Worm (Caenorhabditis elegans) whole organism, early embryonic: ENCODE results near the gene D1086.9.

ENCODE experiments used
- B0310.2 ChIP-seq: sonication (generic microtip); optimal IDR thresholded peaks from 2 replicates; lab custom pipeline; 2016; ENCODE audit warnings: mild to moderate bottlenecking, missing genetic modification characterization, missing compliant biosample characterization
- F13C5.2 ChIP-seq: sonication (generic microtip); optimal IDR thresholded peaks from 2 replicates; lab custom pipeline; 2017; ENCODE audit warnings: mild to moderate bottlenecking, missing genetic modification characterization, inconsistent platforms, missing compliant biosample characterization
- aly-1 ChIP-seq: sonication (generic microtip); optimal IDR thresholded peaks from 2 replicates; lab custom pipeline; 2016; ENCODE audit warnings: missing genetic modification characterization, missing compliant biosample characterization
- ama-1 ChIP-seq: fragments of 150-350 bp; optimal IDR thresholded peaks from 2 replicates; lab custom pipeline; 2014
- ceh-13 ChIP-seq: fragments of 200-800 bp; sonication (Bioruptor generic); optimal IDR thresholded peaks from 2 replicates; lab custom pipeline; 2018; ENCODE audit warnings: mild to moderate bottlenecking, missing genetic modification characterization, missing compliant biosample characterization
- ceh-36 ChIP-seq: sonication (generic microtip); optimal IDR thresholded peaks from 2 replicates; lab custom pipeline; 2016; ENCODE audit warnings: missing genetic modification characterization, inconsistent platforms, missing compliant biosample characterization
- ets-7 ChIP-seq: sonication (generic microtip); optimal IDR thresholded peaks from 2 replicates; lab custom pipeline; 2016; ENCODE audit warnings: missing genotype, missing genetic modification characterization, missing compliant biosample characterization
- flt-1 ChIP-seq: fragments of 200-800 bp; sonication (Bioruptor generic); IDR thresholded peaks from 2 replicates; pipeline ENCODE4 v1.3.6; 2022; ENCODE audit warnings: missing genetic modification characterization, missing compliant biosample characterization
- hmbx-1 ChIP-seq: sonication (generic microtip); optimal IDR thresholded peaks from 2 replicates; lab custom pipeline; 2016; ENCODE audit warnings: mild to moderate bottlenecking, missing genetic modification characterization, missing compliant biosample characterization
- hmg-4 ChIP-seq: fragments of 200-800 bp; sonication (Bioruptor generic); optimal IDR thresholded peaks from 2 replicates; lab custom pipeline; 2018; ENCODE audit warnings: mild to moderate bottlenecking, missing genetic modification characterization, missing compliant biosample characterization
- hnd-1 ChIP-seq: sonication (generic microtip); optimal IDR thresholded peaks from 2 replicates; lab custom pipeline; 2016; ENCODE audit warnings: missing genetic modification characterization, missing compliant biosample characterization
- pes-1 ChIP-seq: fragments of 200-800 bp; sonication (Bioruptor generic); IDR thresholded peaks from 2 replicates; pipeline ENCODE4 v1.3.6; 2022; ENCODE audit warnings: missing genetic modification reagents, missing genetic modification characterization, missing compliant biosample characterization
- scrt-1 ChIP-seq: fragments of 200-800 bp; sonication (Bioruptor generic); IDR thresholded peaks from 2 replicates; pipeline ENCODE4 v1.3.6; 2022; ENCODE audit warnings: missing genetic modification characterization, missing compliant biosample characterization
- sea-1 ChIP-seq: fragments of 200-800 bp; sonication (Bioruptor generic); conservative IDR thresholded peaks from 2 replicates; pipeline ENCODE4 v1.3.6; 2022; ENCODE audit warnings: missing genetic modification characterization, missing compliant biosample characterization
- tbx-11 ChIP-seq: fragments of 200-800 bp; sonication (Bioruptor generic); IDR thresholded peaks from 2 replicates; pipeline ENCODE4 v1.3.6; 2022; ENCODE audit warnings: missing genetic modification characterization, missing compliant biosample characterization
- tbx-37 ChIP-seq: fragments of 200-800 bp; sonication (Bioruptor generic); conservative IDR thresholded peaks from 2 replicates; pipeline ENCODE4 v1.3.6; 2022; ENCODE audit warnings: missing genetic modification reagents, missing genetic modification characterization, missing compliant biosample characterization
- tra-4 ChIP-seq: sonication (generic microtip); optimal IDR thresholded peaks from 2 replicates; lab custom pipeline; 2017; ENCODE audit warnings: missing genetic modification characterization, missing compliant biosample characterization

The D1086.9 gene

DNA sequence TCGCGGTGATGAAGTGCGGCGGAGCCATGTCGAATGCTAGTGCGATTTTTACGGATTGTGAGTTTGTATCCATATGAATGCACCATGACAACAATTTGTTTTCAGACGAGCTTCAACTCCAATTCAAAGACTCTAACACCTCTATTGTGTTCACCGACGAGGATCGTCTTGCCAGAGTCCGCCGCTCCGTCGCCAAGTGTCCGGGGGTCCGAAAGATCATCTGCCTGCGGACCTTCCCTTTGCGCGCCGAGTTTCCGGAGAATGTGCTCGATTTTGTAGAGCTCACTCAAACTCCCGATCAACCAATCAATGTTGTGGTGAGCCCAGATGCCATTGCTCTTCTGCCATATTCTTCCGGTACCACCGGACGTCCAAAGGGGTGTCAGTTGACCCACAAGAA is 43.0 kb downstream of the D1086.9 start:
- TF ChIP-seq tra-4 (tag; lab: Kevin White, UChicago): no peak

DNA sequence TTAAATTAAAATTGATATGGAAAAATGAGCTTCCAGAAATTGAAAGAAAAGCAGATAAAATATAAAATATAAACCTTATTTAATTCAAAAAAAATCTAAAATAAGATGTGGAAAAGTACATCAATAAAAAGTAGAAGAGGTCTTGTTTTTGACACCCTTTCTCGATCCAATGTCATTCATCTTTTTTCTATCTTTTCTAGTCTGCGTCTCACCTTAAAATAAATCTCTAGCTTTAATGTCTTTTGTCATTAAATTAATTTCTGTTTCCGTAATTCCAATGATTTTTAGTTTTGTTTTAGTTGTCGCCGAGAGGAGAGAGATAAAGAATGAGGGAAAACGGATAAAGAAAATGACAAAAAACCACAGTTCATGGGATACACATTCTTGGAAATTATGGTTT is 45.1 kb downstream of the D1086.9 start:
- TF ChIP-seq sea-1 (no peak), ets-7 (tag; lab: Kevin White, UChicago) (no peak), hmbx-1 (tag; lab: Kevin White, UChicago) (no peak), pes-1 (no peak), tbx-11 (GFP tag; lab: Robert Waterston, UW) (no peak), ceh-13 (GFP tag; lab: Kevin White, UChicago) (no peak)

DNA sequence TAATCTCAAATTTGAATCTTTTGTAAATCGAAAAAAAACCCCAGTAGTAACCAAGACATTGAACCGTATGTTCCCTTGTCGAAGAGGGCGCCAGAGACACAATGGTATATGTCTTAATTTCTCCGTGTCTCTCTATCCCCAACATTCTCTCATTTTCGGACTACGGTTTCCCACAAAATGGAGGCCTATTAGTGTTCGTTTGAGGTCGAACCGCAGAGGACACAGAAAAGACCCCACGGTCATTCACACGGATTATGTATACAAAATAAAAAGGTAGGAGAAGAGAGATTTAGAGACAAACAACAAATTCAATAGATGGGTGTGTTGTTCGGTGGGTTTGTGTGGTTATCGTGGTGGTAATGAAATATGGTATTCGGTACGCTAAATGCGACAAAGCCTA is 46.9 kb downstream of the D1086.9 start:
- no peak for TF ChIP-seq tra-4 (tag; lab: Kevin White, UChicago)
- TF ChIP-seq hmg-4 (GFP tag; lab: Kevin White, UChicago): no peak
- TF ChIP-seq B0310.2 (tag; lab: Kevin White, UChicago): no peak
- TF ChIP-seq aly-1 (tag; lab: Kevin White, UChicago): no peak
- no peak for TF ChIP-seq hmbx-1 (tag; lab: Kevin White, UChicago)
- TF ChIP-seq ceh-13 (GFP tag; lab: Kevin White, UChicago): no peak
- no peak for TF ChIP-seq flt-1
- TF ChIP-seq sea-1: no peak
- no peak for TF ChIP-seq F13C5.2 (tag; lab: Kevin White, UChicago)
- TF ChIP-seq pes-1: no peak
- TF ChIP-seq scrt-1: no peak
- no peak for TF ChIP-seq ets-7 (tag; lab: Kevin White, UChicago)
- TF ChIP-seq ama-1 (lab: Kevin White, UChicago): no peak
- no peak for TF ChIP-seq hnd-1 (tag; lab: Kevin White, UChicago)
- TF ChIP-seq ceh-36 (tag; lab: Kevin White, UChicago): no peak
- TF ChIP-seq tbx-11 (GFP tag; lab: Robert Waterston, UW): no peak
- TF ChIP-seq tbx-37 (GFP tag; lab: Robert Waterston, UW): no peak

DNA sequence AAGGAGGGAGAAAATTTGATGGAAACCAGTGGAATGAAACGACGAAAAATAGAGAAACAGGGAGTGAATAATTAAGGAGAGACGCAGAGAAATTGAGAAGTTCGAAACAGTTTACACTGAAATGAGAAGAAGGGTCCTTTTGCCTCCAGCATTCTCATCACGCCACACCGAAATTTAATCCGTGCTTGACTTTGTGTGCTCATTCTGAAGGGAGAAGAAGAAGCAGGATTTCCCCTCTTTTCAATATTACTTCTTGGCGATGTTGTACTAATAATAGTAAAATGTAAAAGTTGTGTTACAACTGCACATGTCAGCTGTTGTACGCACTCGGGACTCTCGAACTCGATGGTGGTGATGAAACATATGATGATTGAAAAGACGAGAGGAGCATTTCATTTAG is 49.5 kb downstream of the D1086.9 start:
- no peak for TF ChIP-seq pes-1
- no peak for TF ChIP-seq F13C5.2 (tag; lab: Kevin White, UChicago)
- TF ChIP-seq flt-1: no peak
- TF ChIP-seq ama-1 (lab: Kevin White, UChicago): no peak
- no peak for TF ChIP-seq hmbx-1 (tag; lab: Kevin White, UChicago)
- TF ChIP-seq hmg-4 (GFP tag; lab: Kevin White, UChicago): no peak
- no peak for TF ChIP-seq scrt-1
- TF ChIP-seq tbx-37 (GFP tag; lab: Robert Waterston, UW): no peak
- TF ChIP-seq hnd-1 (tag; lab: Kevin White, UChicago): no peak
- no peak for TF ChIP-seq ets-7 (tag; lab: Kevin White, UChicago)
